Fruit fly (Drosophila melanogaster) whole organism, larva: ENCODE results near the gene CG46025.

Experiments used
- noc ChIP-seq: fragments of 200-800 bp; sonication (Bioruptor generic); optimal IDR thresholded peaks from 3 replicates; lab custom pipeline; 2019; ENCODE audit warnings: missing biosample characterization, mild to moderate bottlenecking, missing genetic modification characterization, moderate library complexity

CG46025 gene

DNA sequence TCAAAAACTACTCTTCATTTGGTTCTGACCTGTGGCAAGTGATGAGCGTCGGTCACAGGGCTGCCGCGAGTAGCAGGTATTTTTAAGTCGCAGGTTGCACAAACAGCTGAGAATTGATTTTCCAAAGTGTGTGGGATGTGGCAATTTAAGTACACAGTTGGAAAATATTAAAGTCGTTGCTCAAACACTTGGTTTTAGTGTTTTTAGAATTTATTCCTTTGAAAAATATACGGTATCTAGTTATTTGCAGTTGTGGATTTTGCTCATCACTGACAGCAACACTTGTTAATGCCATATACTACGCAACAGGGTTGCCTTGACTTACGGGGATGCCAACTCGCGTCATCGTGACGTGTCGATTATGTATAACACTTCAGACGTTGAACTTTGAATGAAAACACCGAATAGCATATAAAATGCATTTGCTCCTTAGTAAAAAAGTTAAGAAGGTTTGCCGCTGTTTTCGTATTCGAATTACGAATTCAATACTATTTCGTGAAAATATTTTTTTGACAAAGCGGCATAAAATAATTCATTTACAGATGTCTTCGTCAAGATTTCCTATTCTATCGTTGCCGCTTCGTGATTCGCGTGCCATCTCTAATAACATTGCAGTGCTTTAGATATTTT, 45.9 kb downstream of the CG46025 start, which contains the start of the genes Herp and r2d2:
Gene Herp, minus strand, starts transcription at position 255 of the 630 bp plus-strand sequence.
Gene r2d2, plus strand, starts transcription at position 344 of the 630 bp plus-strand sequence.
- peak; percentile 89 for TF ChIP-seq noc (tag; lab: Kevin White, UChicago)

DNA sequence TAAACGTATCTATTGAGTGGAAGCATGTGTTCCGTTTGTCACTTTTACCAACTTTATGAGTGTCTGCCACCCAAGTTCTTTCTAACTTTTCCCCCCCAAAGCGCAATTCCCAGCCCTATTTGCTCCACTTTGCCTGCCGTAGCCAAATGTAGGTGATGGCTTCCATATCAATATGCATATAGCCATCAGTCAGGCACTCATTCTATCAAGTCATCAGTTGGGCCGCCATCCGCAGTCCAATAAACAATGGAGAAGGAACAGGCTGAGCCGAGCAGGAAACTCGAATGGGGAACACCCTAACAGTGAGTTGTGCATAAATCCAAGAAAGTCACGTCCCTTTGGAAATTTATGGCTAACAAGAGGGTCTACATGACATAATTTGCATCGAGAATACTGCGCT, 53.6 kb downstream of the CG46025 start:
- no peak for TF ChIP-seq noc (tag; lab: Kevin White, UChicago)

DNA sequence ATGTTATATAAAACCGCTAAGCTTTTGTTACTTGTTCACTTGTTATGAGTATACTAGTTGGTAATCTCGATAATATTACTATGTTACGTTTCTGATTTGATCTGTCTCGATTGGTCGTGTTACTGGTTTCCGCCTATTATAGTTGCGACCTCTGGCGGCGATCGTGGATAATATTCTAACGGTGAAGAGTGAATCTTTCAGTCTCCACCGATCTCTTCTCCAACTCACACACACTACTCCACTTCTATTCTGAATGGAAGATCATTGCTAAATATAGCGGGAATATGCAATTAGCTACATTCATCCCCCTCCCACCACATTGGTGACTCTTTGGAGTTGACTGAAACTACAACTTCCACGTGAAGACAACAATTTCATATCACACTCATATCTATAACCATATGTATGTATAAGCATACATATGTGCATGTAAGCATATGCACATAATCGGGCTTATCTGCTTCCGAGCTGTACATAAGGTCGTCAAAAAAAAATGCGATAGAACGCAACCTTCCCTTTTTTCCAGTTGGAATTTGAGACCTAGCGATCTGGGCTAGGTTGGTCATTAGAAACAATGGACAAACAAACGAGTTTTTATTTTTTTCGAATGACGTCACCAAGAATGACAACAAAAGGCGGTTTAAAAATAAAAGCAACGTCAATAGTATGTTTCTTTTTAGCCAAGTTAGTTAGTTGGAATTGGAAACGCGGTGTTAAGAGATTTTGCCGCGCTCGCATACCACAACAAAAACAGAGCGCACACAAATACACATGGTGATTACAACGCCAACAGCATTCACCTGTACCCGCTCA, 55.1 kb downstream of the CG46025 start:
- no peak for TF ChIP-seq noc (tag; lab: Kevin White, UChicago)

DNA sequence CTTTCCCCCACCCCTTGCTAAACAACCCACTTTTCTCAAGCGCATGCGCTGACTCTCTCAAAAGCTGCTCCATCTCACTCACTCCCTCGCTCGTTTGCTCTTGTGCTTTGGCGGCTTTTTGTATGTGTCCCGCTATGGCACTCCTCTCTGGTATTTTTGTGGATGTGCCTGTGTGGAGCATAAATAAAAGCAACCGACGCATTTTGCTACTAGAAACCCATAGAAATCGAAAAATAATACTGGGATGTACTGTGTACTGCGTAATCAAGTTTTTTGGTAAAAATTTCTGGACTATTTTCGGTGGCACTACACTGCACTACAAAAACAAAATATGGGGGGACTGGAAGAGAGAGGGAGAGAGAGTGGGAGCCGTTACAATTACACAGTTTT, 55.7 kb downstream of the CG46025 start:
- peak; percentile 2 for TF ChIP-seq noc (tag; lab: Kevin White, UChicago)

DNA sequence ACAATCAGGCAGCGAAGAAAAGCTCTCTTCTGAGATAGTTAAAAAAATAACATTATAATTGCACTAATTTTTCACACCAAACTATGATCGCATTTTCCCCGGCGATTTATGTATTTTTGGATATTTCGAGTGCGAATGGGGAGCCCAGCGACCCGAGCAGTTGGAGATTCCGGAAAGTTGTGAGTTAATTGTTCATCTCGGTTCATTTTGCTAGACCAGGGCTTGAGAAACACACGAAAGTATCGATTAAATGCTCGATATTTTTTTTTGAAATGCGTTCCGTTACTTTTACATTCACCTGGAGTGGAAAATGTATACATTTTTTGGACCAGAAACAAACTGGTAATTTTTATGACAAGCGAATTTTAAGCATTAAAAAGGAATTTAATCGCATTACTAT, 56.5 kb downstream of the CG46025 start, which contains the start of gene Cdc14:
Gene Cdc14, minus strand, starts transcription at position 185 of the 400 bp plus-strand sequence.
- TF ChIP-seq noc (tag; lab: Kevin White, UChicago), result no peak

DNA sequence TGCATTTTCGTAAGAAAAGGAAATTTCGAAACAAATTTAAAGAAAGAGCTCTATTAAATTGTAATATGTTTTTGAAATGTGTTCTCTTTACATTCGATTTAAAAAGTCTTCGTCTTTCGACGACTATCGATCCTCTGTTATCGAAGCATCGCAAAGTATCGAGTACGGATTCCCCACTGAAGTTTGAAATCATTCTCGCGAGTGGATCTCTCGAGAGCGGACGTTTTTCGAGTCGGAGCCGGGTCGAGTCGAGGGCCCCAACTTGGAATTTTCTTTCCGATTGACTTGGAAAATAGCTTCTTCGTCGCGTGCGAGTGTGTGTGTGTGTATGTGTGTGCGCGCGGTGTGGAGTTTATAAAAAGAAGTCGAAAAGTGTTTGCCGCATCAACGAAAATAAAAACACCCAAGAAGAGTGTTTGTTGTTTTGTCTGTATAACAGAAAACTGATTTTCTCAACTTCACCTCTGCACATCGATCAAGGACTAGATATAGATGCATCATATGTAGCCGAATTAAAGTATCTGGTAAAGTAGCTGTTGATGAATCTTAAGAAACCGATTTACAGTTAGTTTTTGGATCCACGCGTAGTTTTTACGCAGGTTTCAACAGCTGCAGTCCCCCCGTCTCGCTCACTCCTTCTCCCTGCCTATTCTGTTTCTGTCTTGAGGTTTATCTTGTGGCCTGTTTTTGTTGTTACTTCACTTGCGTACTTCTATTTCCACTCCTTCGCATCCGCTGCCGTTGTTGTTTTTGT, 57.5 kb downstream of the CG46025 start, which contains the start of gene LanB1:
Gene LanB1, plus strand, starts transcription at position 190 of the 754 bp plus-strand sequence.
- no peak for TF ChIP-seq noc (tag; lab: Kevin White, UChicago)

DNA sequence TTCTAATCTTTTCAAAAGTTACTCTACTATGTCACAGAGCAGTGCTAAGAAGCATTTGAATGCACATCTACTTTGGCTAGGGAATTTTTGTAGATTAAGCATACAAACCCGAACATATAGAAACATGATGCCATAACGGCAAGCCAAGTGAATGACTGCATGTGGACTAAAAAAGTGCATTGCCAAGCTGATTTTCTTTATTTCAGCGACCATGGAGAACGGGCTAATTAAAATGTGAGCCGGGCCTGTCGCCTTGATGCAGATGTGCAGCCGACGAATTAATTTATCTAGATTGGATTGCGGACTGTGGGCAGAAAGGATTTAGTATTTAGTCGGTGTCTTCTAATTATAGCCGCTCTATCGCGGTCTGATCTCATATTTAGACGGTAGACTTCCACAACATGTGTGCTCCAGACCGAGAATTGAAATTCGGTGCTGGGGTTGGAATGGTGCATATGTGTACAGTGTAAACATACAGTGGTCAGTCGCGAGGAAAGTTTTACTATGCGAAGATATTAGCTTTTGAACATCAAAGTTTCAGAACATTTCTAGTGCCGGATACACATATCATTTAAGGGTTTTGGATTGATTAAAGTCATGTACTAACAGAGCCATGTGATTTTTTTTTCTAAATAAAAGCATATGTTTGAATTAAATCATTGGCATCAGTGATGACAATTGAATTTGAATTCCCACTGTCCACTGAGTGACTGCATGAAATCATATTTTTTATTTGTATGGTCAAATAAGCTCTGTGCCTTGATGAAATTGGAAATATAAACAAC, 58.8 kb downstream of the CG46025 start:
- no peak for TF ChIP-seq noc (tag; lab: Kevin White, UChicago)

DNA sequence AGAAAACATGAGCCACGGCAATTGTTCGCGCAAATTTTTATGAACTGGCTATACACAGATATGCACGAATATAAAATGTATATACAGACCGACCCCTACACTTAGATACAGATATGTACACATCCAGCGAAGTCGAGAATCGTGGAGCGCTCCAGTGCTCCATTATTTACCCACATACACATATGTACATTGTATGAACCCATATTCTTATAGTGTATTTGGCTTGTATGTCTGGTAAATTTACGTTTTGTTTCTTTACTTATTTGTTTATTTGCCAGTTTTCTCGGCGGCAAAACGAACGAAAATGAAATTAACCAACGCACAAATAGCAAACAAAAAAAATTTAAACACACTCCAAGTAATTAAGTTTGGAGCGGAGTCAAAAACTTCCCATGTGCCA, 59.4 kb downstream of the CG46025 start:
- TF ChIP-seq noc (tag; lab: Kevin White, UChicago), result no peak
